Worm (Caenorhabditis elegans): ENCODE results near the gene ckr-2.

Gene ckr-2

ce11 chrIII:2021495-2021894 is at the start of gene ckr-2:
Gene ckr-2, minus strand, starts transcription at chrIII:2021595.
- TF ChIP-seq ztf-23 (GFP tag; IDR thresholded peaks at IDR 0.05) (no peak), ref-1 (GFP tag; conservative IDR thresholded peaks at IDR 0.05) (no peak), klf-2 (GFP tag; conservative IDR thresholded peaks at IDR 0.05) (no peak), ztf-29 (GFP tag; IDR thresholded peaks at IDR 0.05) (no peak), med-1 (GFP tag; optimal IDR thresholded peaks at IDR 0.05; ENCODE audit: insufficient read depth) (no peak), tab-1 (GFP tag; IDR thresholded peaks at IDR 0.05) (no peak), cog-1 (tag; optimal IDR thresholded peaks at IDR 0.05) (no peak)

- TF ChIP-seq flt-1 (GFP tag; IDR thresholded peaks at IDR 0.05) (no peak), med-1 (GFP tag; optimal IDR thresholded peaks at IDR 0.05; ENCODE audit: insufficient read depth) (no peak), klf-2 (GFP tag; conservative IDR thresholded peaks at IDR 0.05) (no peak), cog-1 (tag; optimal IDR thresholded peaks at IDR 0.05) (no peak), ztf-29 (GFP tag; IDR thresholded peaks at IDR 0.05) (no peak), T22C8.4 (GFP tag; IDR thresholded peaks at IDR 0.05) (no peak), tab-1 (GFP tag; IDR thresholded peaks at IDR 0.05) (no peak), ref-1 (GFP tag; conservative IDR thresholded peaks at IDR 0.05) (no peak), ztf-23 (GFP tag; IDR thresholded peaks at IDR 0.05) (no peak)
Measured at ce11 chrIII:2068248-2068647, 46.9 kb upstream of the ckr-2 start, which contains the start of gene Y39A3A.3. Gene Y39A3A.3, minus strand, starts transcription at chrIII:2068348.

ce11 chrIII:2060857-2061256 is 39.5 kb upstream of the ckr-2 start, which contains the start of gene ins-16:
Gene ins-16, minus strand, starts transcription at chrIII:2060957.
- TF ChIP-seq cog-1 (tag; optimal IDR thresholded peaks at IDR 0.05) (no peak), T22C8.4 (GFP tag; IDR thresholded peaks at IDR 0.05) (no peak), ztf-29 (GFP tag; IDR thresholded peaks at IDR 0.05) (no peak), ztf-23 (GFP tag; IDR thresholded peaks at IDR 0.05) (no peak), flt-1 (GFP tag; IDR thresholded peaks at IDR 0.05) (no peak), klf-2 (GFP tag; conservative IDR thresholded peaks at IDR 0.05) (no peak)

- TF ChIP-seq ztf-23 (GFP tag; IDR thresholded peaks at IDR 0.05) (no peak), tab-1 (GFP tag; IDR thresholded peaks at IDR 0.05) (no peak), ztf-29 (GFP tag; IDR thresholded peaks at IDR 0.05) (no peak), klf-2 (GFP tag; conservative IDR thresholded peaks at IDR 0.05) (no peak), ref-1 (GFP tag; conservative IDR thresholded peaks at IDR 0.05) (no peak), flt-1 (GFP tag; IDR thresholded peaks at IDR 0.05) (no peak), T22C8.4 (GFP tag; IDR thresholded peaks at IDR 0.05) (no peak), cog-1 (tag; optimal IDR thresholded peaks at IDR 0.05) (no peak), med-1 (GFP tag; optimal IDR thresholded peaks at IDR 0.05; ENCODE audit: insufficient read depth) (no peak)
Measured at ce11 chrIII:2060068-2060467, 38.7 kb upstream of the ckr-2 start.

ce11 chrIII:2057570-2057969 is 36.2 kb upstream of the ckr-2 start, which contains the start of gene Y39A3A.2:
Gene Y39A3A.2, minus strand, starts transcription at chrIII:2057670.
- TF ChIP-seq ztf-23 (GFP tag; IDR thresholded peaks at IDR 0.05) (no peak), flt-1 (GFP tag; IDR thresholded peaks at IDR 0.05) (no peak), cog-1 (tag; optimal IDR thresholded peaks at IDR 0.05) (no peak), tab-1 (GFP tag; IDR thresholded peaks at IDR 0.05) (no peak), klf-2 (GFP tag; conservative IDR thresholded peaks at IDR 0.05) (no peak), med-1 (GFP tag; optimal IDR thresholded peaks at IDR 0.05; ENCODE audit: insufficient read depth) (no peak), ref-1 (GFP tag; conservative IDR thresholded peaks at IDR 0.05) (no peak), T22C8.4 (GFP tag; IDR thresholded peaks at IDR 0.05) (no peak), ztf-29 (GFP tag; IDR thresholded peaks at IDR 0.05) (no peak)

- TF ChIP-seq flt-1 (GFP tag; IDR thresholded peaks at IDR 0.05) (no peak), ztf-23 (GFP tag; IDR thresholded peaks at IDR 0.05) (no peak), ref-1 (GFP tag; conservative IDR thresholded peaks at IDR 0.05) (no peak), ztf-29 (GFP tag; IDR thresholded peaks at IDR 0.05) (no peak), tab-1 (GFP tag; IDR thresholded peaks at IDR 0.05) (no peak), cog-1 (tag; optimal IDR thresholded peaks at IDR 0.05) (no peak), med-1 (GFP tag; optimal IDR thresholded peaks at IDR 0.05; ENCODE audit: insufficient read depth) (no peak), klf-2 (GFP tag; conservative IDR thresholded peaks at IDR 0.05) (no peak)
Measured at ce11 chrIII:2054084-2054483, 32.7 kb upstream of the ckr-2 start, which contains the start of gene M01E10.3. Gene M01E10.3, minus strand, starts transcription at chrIII:2054184.

- TF ChIP-seq tab-1 (GFP tag; IDR thresholded peaks at IDR 0.05) = no peak
- no peak for TF ChIP-seq klf-2 (GFP tag; conservative IDR thresholded peaks at IDR 0.05)
- no peak for TF ChIP-seq med-1 (GFP tag; optimal IDR thresholded peaks at IDR 0.05; ENCODE audit: insufficient read depth)
- TF ChIP-seq ztf-23 (GFP tag; IDR thresholded peaks at IDR 0.05) = no peak
- no peak for TF ChIP-seq ref-1 (GFP tag; conservative IDR thresholded peaks at IDR 0.05)
- no peak for TF ChIP-seq ztf-29 (GFP tag; IDR thresholded peaks at IDR 0.05)
- TF ChIP-seq cog-1 (tag; optimal IDR thresholded peaks at IDR 0.05) = no peak
- TF ChIP-seq flt-1 (GFP tag; IDR thresholded peaks at IDR 0.05) = no peak
- no peak for TF ChIP-seq T22C8.4 (GFP tag; IDR thresholded peaks at IDR 0.05)
Measured at ce11 chrIII:2053433-2053832, 32.0 kb upstream of the ckr-2 start.

ce11 chrIII:2050494-2050893 is 29.1 kb upstream of the ckr-2 start:
- no peak for TF ChIP-seq cog-1 (tag; optimal IDR thresholded peaks at IDR 0.05)
- no peak for TF ChIP-seq ref-1 (GFP tag; conservative IDR thresholded peaks at IDR 0.05)

ce11 chrIII:2049825-2050224 is 28.4 kb upstream of the ckr-2 start:
- TF ChIP-seq ztf-23 (GFP tag; IDR thresholded peaks at IDR 0.05) (no peak), cog-1 (tag; optimal IDR thresholded peaks at IDR 0.05) (no peak)

- TF ChIP-seq tab-1 (GFP tag; IDR thresholded peaks at IDR 0.05) = no peak
- no peak for TF ChIP-seq flt-1 (GFP tag; IDR thresholded peaks at IDR 0.05)
- TF ChIP-seq klf-2 (GFP tag; conservative IDR thresholded peaks at IDR 0.05) = no peak
- no peak for TF ChIP-seq T22C8.4 (GFP tag; IDR thresholded peaks at IDR 0.05)
- no peak for TF ChIP-seq ztf-23 (GFP tag; IDR thresholded peaks at IDR 0.05)
- no peak for TF ChIP-seq cog-1 (tag; optimal IDR thresholded peaks at IDR 0.05)
- no peak for TF ChIP-seq ztf-29 (GFP tag; IDR thresholded peaks at IDR 0.05)
- TF ChIP-seq med-1 (GFP tag; optimal IDR thresholded peaks at IDR 0.05; ENCODE audit: insufficient read depth) = no peak
- TF ChIP-seq ref-1 (GFP tag; conservative IDR thresholded peaks at IDR 0.05) = no peak
Measured at ce11 chrIII:2047907-2048306, 26.5 kb upstream of the ckr-2 start, which contains the start of gene dpy-1. Gene dpy-1, minus strand, starts transcription at chrIII:2048007.
